Worm (Caenorhabditis elegans): Measurements from ENCODE around the gene cdkl-1.

DNA sequence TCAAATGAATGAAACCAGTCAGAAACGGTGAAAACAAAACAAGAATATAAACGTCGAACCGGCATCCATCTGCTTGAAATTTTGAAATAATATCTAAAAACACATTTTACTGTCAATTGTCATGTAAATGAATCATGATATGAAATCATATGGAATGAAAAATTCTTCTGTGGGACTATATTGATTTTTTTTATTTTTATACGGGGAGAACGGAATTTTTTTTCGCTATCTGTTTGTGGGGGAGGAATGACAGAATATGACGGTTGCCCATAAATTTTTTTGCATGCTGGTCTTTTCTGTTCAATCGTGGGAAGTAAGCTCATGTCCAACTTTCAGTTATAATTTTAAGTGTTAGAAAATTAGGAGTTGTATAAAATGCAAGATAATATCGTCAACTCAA lies 46.0 kb downstream of the cdkl-1 start, which contains the start of gene C06H2.7:
- TF ChIP-seq him-1 (tag; optimal IDR thresholded peaks at IDR 0.05), result no peak
- no peak for TF ChIP-seq W03F9.2 (tag; optimal IDR thresholded peaks at IDR 0.05)
- TF ChIP-seq dao-5 (tag; optimal IDR thresholded peaks at IDR 0.05), result no peak
